Worm (Caenorhabditis elegans) whole organism, young adult: Measurements from ENCODE around the gene C46C2.5.
A peak's percentile ranks its signal among the peaks of the same experiment; 100 is the strongest.

ENCODE experiments used
- B0019.2 ChIP-seq: fragments of 200-800 bp; sonication (Bioruptor generic); conservative IDR thresholded peaks from 2 replicates; pipeline ENCODE4 v1.3.6; 2022; ENCODE audit warnings: missing genetic modification reagents, missing genetic modification characterization, missing compliant biosample characterization
- B0035.1 ChIP-seq: sonication (generic microtip); optimal IDR thresholded peaks from 2 replicates; lab custom pipeline; 2016; ENCODE audit warnings: missing genetic modification characterization, mild to moderate bottlenecking, missing compliant biosample characterization, missing genotype, missing genetic modification reagents
- D2030.7 ChIP-seq: fragments of 200-800 bp; sonication (Bioruptor generic); IDR thresholded peaks from 2 replicates; pipeline ENCODE4 v1.3.6; 2022; ENCODE audit warnings: missing genetic modification reagents, missing genetic modification characterization, missing compliant biosample characterization
- F10E7.11 ChIP-seq: sonication (generic microtip); optimal IDR thresholded peaks from 2 replicates; lab custom pipeline; 2017; ENCODE audit warnings: mild to moderate bottlenecking, missing genetic modification characterization, moderate library complexity, missing compliant biosample characterization
- F22D6.2 ChIP-seq: sonication (generic microtip); optimal IDR thresholded peaks from 2 replicates; lab custom pipeline; 2016; ENCODE audit warnings: mild to moderate bottlenecking, missing genetic modification characterization, missing compliant biosample characterization
- F33H1.4 ChIP-seq: fragments of 200-800 bp; sonication (Bioruptor generic); IDR thresholded peaks from 2 replicates; pipeline ENCODE4 v1.3.6; 2022; ENCODE audit warnings: missing genetic modification reagents, missing genetic modification characterization, missing compliant biosample characterization
- F49E8.2 ChIP-seq: sonication (generic microtip); optimal IDR thresholded peaks from 3 replicates; lab custom pipeline; 2017; ENCODE audit warnings: missing genetic modification characterization, mild to moderate bottlenecking, missing compliant biosample characterization, antibody characterized with exemption, moderate library complexity; ENCODE audit not compliant: insufficient read depth
- F52B5.7 ChIP-seq: sonication (generic microtip); optimal IDR thresholded peaks from 2 replicates; lab custom pipeline; 2016; ENCODE audit warnings: mild to moderate bottlenecking, missing genetic modification characterization, missing compliant biosample characterization
- Y67H2A.10 ChIP-seq: fragments of 200-800 bp; sonication (Bioruptor generic); conservative IDR thresholded peaks from 2 replicates; pipeline ENCODE4 v1.3.6; 2022; ENCODE audit warnings: missing genetic modification reagents, missing genetic modification characterization, missing compliant biosample characterization
- akir-1 ChIP-seq: fragments of 200-800 bp; sonication (Bioruptor generic); optimal IDR thresholded peaks from 2 replicates; lab custom pipeline; 2018; ENCODE audit warnings: mild to moderate bottlenecking, missing genetic modification characterization, moderate library complexity, missing compliant biosample characterization
- attf-5 ChIP-seq: fragments of 200-800 bp; sonication (Bioruptor generic); optimal IDR thresholded peaks from 2 replicates; lab custom pipeline; 2018; ENCODE audit warnings: mild to moderate bottlenecking, missing genetic modification characterization, missing compliant biosample characterization
- cebp-1 ChIP-seq, 2 experiments: fragments of 200-800 bp in 1 of 2; sonication (Bioruptor generic) in 1 of 2; sonication (generic microtip) in 1 of 2; IDR thresholded peaks in 1 of 2; optimal IDR thresholded peaks in 1 of 2; 2 replicates each; pipeline versions ENCODE4 v1.3.6 to Lab custom; 2017 to 2022; ENCODE audit warnings: missing compliant biosample characterization in 2 of 2, missing genetic modification characterization in 2 of 2, mild to moderate bottlenecking in 1 of 2, missing genetic modification reagents in 1 of 2, moderate library complexity in 1 of 2
- cebp-2 ChIP-seq: fragments of 200-800 bp; sonication (Bioruptor generic); IDR thresholded peaks from 2 replicates; pipeline ENCODE4 v1.3.6; 2022; ENCODE audit warnings: missing genetic modification characterization, missing compliant biosample characterization
- ceh-27 ChIP-seq: fragments of 200-800 bp; sonication (Bioruptor generic); optimal IDR thresholded peaks from 2 replicates; lab custom pipeline; 2018; ENCODE audit warnings: mild to moderate bottlenecking, missing genetic modification characterization, moderate library complexity, missing compliant biosample characterization
- ceh-40 ChIP-seq: fragments of 200-800 bp; sonication (Bioruptor generic); IDR thresholded peaks from 2 replicates; pipeline ENCODE4 v1.3.6; 2022; ENCODE audit warnings: missing genetic modification characterization, missing compliant biosample characterization
- ceh-91 ChIP-seq: fragments of 200-800 bp; sonication (Bioruptor generic); IDR thresholded peaks from 2 replicates; pipeline ENCODE4 v1.3.6; 2022; ENCODE audit warnings: missing genetic modification reagents, missing genetic modification characterization, missing compliant biosample characterization
- dox-1 ChIP-seq: fragments of 200-800 bp; sonication (Bioruptor generic); IDR thresholded peaks from 2 replicates; pipeline ENCODE4 v1.3.6; 2022; ENCODE audit warnings: missing genetic modification reagents, missing genetic modification characterization, missing compliant biosample characterization
- efl-1 ChIP-seq: fragments of 150-350 bp; optimal IDR thresholded peaks from 2 replicates; lab custom pipeline; 2014; ENCODE audit warnings: missing biosample characterization, missing genetic modification reagents, missing genetic modification characterization
- fkh-3 ChIP-seq: sonication (generic microtip); optimal IDR thresholded peaks from 2 replicates; lab custom pipeline; 2016; ENCODE audit warnings: mild to moderate bottlenecking, missing genetic modification characterization, missing compliant biosample characterization
- hmg-1.2 ChIP-seq: fragments of 200-800 bp; sonication (Bioruptor generic); IDR thresholded peaks from 2 replicates; pipeline ENCODE4 v1.3.6; 2022; ENCODE audit warnings: missing genetic modification reagents, missing genetic modification characterization, missing compliant biosample characterization
- hrde-1 ChIP-seq: sonication (generic microtip); optimal IDR thresholded peaks from 2 replicates; lab custom pipeline; 2016; ENCODE audit warnings: missing genetic modification characterization, mild to moderate bottlenecking, missing compliant biosample characterization, moderate library complexity, missing genotype, missing genetic modification reagents, borderline replicate concordance
- lag-1 ChIP-seq: fragments of 200-800 bp; sonication (Bioruptor generic); IDR thresholded peaks from 2 replicates; pipeline ENCODE4 v1.3.6; 2022; ENCODE audit warnings: missing genetic modification reagents, missing genetic modification characterization, missing compliant biosample characterization
- let-526 ChIP-seq: fragments of 200-800 bp; sonication (Bioruptor generic); IDR thresholded peaks from 2 replicates; pipeline ENCODE4 v1.3.6; 2022; ENCODE audit warnings: missing genetic modification reagents, missing genetic modification characterization, missing compliant biosample characterization
- lin-35 ChIP-seq, 3 experiments: fragments of 150-350 bp in 2 of 3; sonication (generic microtip) in 1 of 3; optimal IDR thresholded peaks; 2 replicates each; lab custom pipeline; 2014 to 2018; ENCODE audit warnings: missing biosample characterization in 3 of 3, missing genetic modification characterization in 3 of 3, missing genetic modification reagents in 3 of 3
- lin-40 ChIP-seq: sonication (generic microtip); optimal IDR thresholded peaks from 2 replicates; lab custom pipeline; 2016; ENCODE audit warnings: missing genetic modification characterization, mild to moderate bottlenecking, missing compliant biosample characterization, missing genotype, missing genetic modification reagents
- lir-1 ChIP-seq: fragments of 200-800 bp; sonication (Bioruptor generic); conservative IDR thresholded peaks from 2 replicates; pipeline ENCODE4 v1.3.6; 2022; ENCODE audit warnings: missing genetic modification reagents, missing genetic modification characterization, missing compliant biosample characterization
- madf-10 ChIP-seq: sonication (generic microtip); optimal IDR thresholded peaks from 2 replicates; lab custom pipeline; 2016; ENCODE audit warnings: mild to moderate bottlenecking, missing genetic modification characterization, missing compliant biosample characterization
- nfyb-1 ChIP-seq: fragments of 200-800 bp; sonication (Bioruptor generic); IDR thresholded peaks from 2 replicates; pipeline ENCODE4 v1.3.6; 2022; ENCODE audit warnings: missing genetic modification reagents, missing genetic modification characterization, missing compliant biosample characterization
- nhr-80 ChIP-seq: sonication (generic microtip); optimal IDR thresholded peaks from 2 replicates; lab custom pipeline; 2016; ENCODE audit warnings: missing genetic modification characterization, missing compliant biosample characterization
- sea-2 ChIP-seq: fragments of 200-800 bp; sonication (Bioruptor generic); IDR thresholded peaks from 2 replicates; pipeline ENCODE4 v1.3.6; 2022; ENCODE audit warnings: missing genetic modification characterization, missing compliant biosample characterization
- snpc-4 ChIP-seq, 5 experiments: fragments of 150-350 bp in 1 of 5; sonication (generic microtip) in 4 of 5; optimal IDR thresholded peaks; 2 replicates each; lab custom pipeline; 2014 to 2018; ENCODE audit warnings: missing genetic modification characterization in 5 of 5, missing biosample characterization in 3 of 5, antibody characterized with exemption in 2 of 5, mild to moderate bottlenecking in 2 of 5, missing compliant biosample characterization in 2 of 5, missing genotype in 2 of 5, moderate library complexity in 2 of 5, missing genetic modification reagents in 1 of 5
- tbp1 ChIP-seq: fragments of 200-800 bp; sonication (Bioruptor generic); optimal IDR thresholded peaks from 2 replicates; lab custom pipeline; 2018; ENCODE audit warnings: mild to moderate bottlenecking, missing genetic modification characterization, missing compliant biosample characterization
- tbx-9 ChIP-seq: sonication (generic microtip); optimal IDR thresholded peaks from 2 replicates; lab custom pipeline; 2016; ENCODE audit warnings: borderline replicate concordance, missing genetic modification characterization, inconsistent platforms, missing compliant biosample characterization
- unc-130 ChIP-seq: sonication (generic microtip); optimal IDR thresholded peaks from 2 replicates; lab custom pipeline; 2016; ENCODE audit warnings: missing genetic modification reagents, missing genetic modification characterization, missing compliant biosample characterization
- unc-62 ChIP-seq: fragments of 150-350 bp; optimal IDR thresholded peaks from 2 replicates; lab custom pipeline; 2014; ENCODE audit warnings: missing biosample characterization, missing genetic modification reagents, missing genetic modification characterization
- xnd-1 ChIP-seq: sonication (generic microtip); optimal IDR thresholded peaks from 2 replicates; lab custom pipeline; 2016; ENCODE audit warnings: missing genotype, missing genetic modification reagents, missing genetic modification characterization, missing compliant biosample characterization
- ztf-25 ChIP-seq: fragments of 200-800 bp; sonication (Bioruptor generic); IDR thresholded peaks from 2 replicates; pipeline ENCODE4 v1.3.6; 2022; ENCODE audit warnings: missing genetic modification reagents, missing genetic modification characterization, missing compliant biosample characterization

The C46C2.5 gene

ce11 chrIV:9218415-9218814 lies 26.0 kb upstream of the C46C2.5 start:
- TF ChIP-seq sea-2 (GFP tag; lab: Robert Waterston, UW) = no peak
- no peak for TF ChIP-seq F33H1.4 (GFP tag; lab: Robert Waterston, UW)
- TF ChIP-seq nfyb-1 (GFP tag; lab: Robert Waterston, UW) = no peak
- TF ChIP-seq tbp1 = no peak
- TF ChIP-seq, all 124 proteins: peak for 0

ce11 chrIV:9217426-9217825 lies 25.0 kb upstream of the C46C2.5 start, which contains the start of gene C46C2.2:
Gene C46C2.2 (plus strand): TSS chrIV:9217726.
- no peak for TF ChIP-seq ztf-25 (GFP tag; lab: Robert Waterston, UW)
- TF ChIP-seq cebp-2 (GFP tag; lab: Robert Waterston, UW) = no peak

ce11 chrIV:9216956-9217355 lies 24.5 kb upstream of the C46C2.5 start:
- peak; percentile 24 for TF ChIP-seq attf-5
- peak; percentile 81 for TF ChIP-seq nhr-80 (tag; lab: Kevin White, UChicago)
- TF ChIP-seq efl-1 (GFP tag; lab: Kevin White, UChicago) = no peak
- TF ChIP-seq xnd-1 (tag; lab: Kevin White, UChicago) = no peak

ce11 chrIV:9216437-9216836 lies 24.0 kb upstream of the C46C2.5 start:
- no peak for TF ChIP-seq F22D6.2 (tag; lab: Kevin White, UChicago)
- no peak for TF ChIP-seq madf-10 (tag; lab: Kevin White, UChicago)
- peak; percentile 10 for TF ChIP-seq ceh-27 (GFP tag; lab: Kevin White, UChicago)
- TF ChIP-seq unc-62 (GFP tag; lab: Kevin White, UChicago) = no peak
- no peak for TF ChIP-seq cebp-1 (GFP tag; IDR thresholded peaks at IDR 0.05; lab: Robert Waterston, UW)
- TF ChIP-seq cebp-1 (tag; optimal IDR thresholded peaks at IDR 0.05; lab: Kevin White, UChicago) = peak; percentile 15
- peak in 1 of 3 experiments; percentile 34 for TF ChIP-seq lin-35 (GFP tag; optimal IDR thresholded peaks at IDR 0.05; lab: Kevin White, UChicago)
- TF ChIP-seq F33H1.4 (GFP tag; lab: Robert Waterston, UW) = no peak
- no peak for TF ChIP-seq sea-2 (GFP tag; lab: Robert Waterston, UW)
- TF ChIP-seq lin-40 (tag; lab: Kevin White, UChicago) = peak; percentile 9
- no peak for TF ChIP-seq fkh-3 (tag; lab: Kevin White, UChicago)
- TF ChIP-seq tbx-9 (tag; lab: Kevin White, UChicago) = no peak
- no peak for TF ChIP-seq ceh-91 (GFP tag; lab: Robert Waterston, UW)
- no peak for TF ChIP-seq let-526 (GFP tag; lab: Robert Waterston, UW)
- peak; percentile 62; the same call in 1 of the 2 replicates for TF ChIP-seq hmg-1.2 (GFP tag; lab: Robert Waterston, UW)
- no peak for TF ChIP-seq ceh-40 (GFP tag; lab: Robert Waterston, UW)
- TF ChIP-seq, all 124 proteins: peak for 5

ce11 chrIV:9215824-9216223 lies 23.4 kb upstream of the C46C2.5 start:
- TF ChIP-seq F10E7.11 (no peak), hrde-1 (no peak), F49E8.2 (tag; lab: Kevin White, UChicago) (no peak), hmg-1.2 (GFP tag; lab: Robert Waterston, UW) (no peak), unc-130 (GFP tag; lab: Kevin White, UChicago) (no peak), lag-1 (GFP tag; lab: Robert Waterston, UW) (no peak), B0035.1 (tag; lab: Kevin White, UChicago) (no peak), D2030.7 (GFP tag; lab: Robert Waterston, UW) (no peak), Y67H2A.10 (GFP tag; lab: Robert Waterston, UW) (no peak), akir-1 (GFP tag; lab: Kevin White, UChicago) (no peak), B0019.2 (no peak), snpc-4 (GFP tag; optimal IDR thresholded peaks at IDR 0.05; lab: Kevin White, UChicago) (no peak), snpc-4 (tag; optimal IDR thresholded peaks at IDR 0.05; lab: Kevin White, UChicago) (no peak), lir-1 (GFP tag; lab: Robert Waterston, UW) (no peak), F52B5.7 (tag; lab: Kevin White, UChicago) (no peak), dox-1 (GFP tag; lab: Robert Waterston, UW) (no peak)
